Fruit fly (Drosophila melanogaster) whole organism, embryonic: ENCODE results near the gene CG14367.

Experiments
- Bteb2 ChIP-seq: fragments of 200-800 bp; sonication (Bioruptor generic); optimal IDR thresholded peaks from 2 replicates; lab custom pipeline; 2016; ENCODE audit warnings: missing biosample characterization, missing genetic modification characterization
- CG10462 ChIP-seq: fragments of 200-800 bp; sonication (Bioruptor generic); optimal IDR thresholded peaks from 2 replicates; lab custom pipeline; 2016; ENCODE audit warnings: missing biosample characterization, missing genetic modification characterization
- CG10979 ChIP-seq: fragments of 200-800 bp; sonication (Bioruptor generic); optimal IDR thresholded peaks from 2 replicates; lab custom pipeline; 2018; ENCODE audit warnings: missing biosample characterization, mild to moderate bottlenecking, missing genetic modification characterization, moderate library complexity
- CG11085 ChIP-seq: fragments of 200-800 bp; sonication (Bioruptor generic); IDR thresholded peaks from 2 replicates; pipeline ENCODE4 v1.3.6; 2022; ENCODE audit warnings: missing biosample characterization, missing genetic modification characterization
- CG11247 ChIP-seq: fragments of 200-800 bp; sonication (Bioruptor generic); IDR thresholded peaks from 2 replicates; pipeline ENCODE4 v1.3.6; 2022; ENCODE audit warnings: missing biosample characterization, missing genetic modification characterization
- CG11456 ChIP-seq: fragments of 200-800 bp; sonication (Bioruptor generic); IDR thresholded peaks from 3 replicates; pipeline ENCODE4 v1.3.6; 2022; ENCODE audit warnings: missing biosample characterization, missing genetic modification characterization
- CG13287 ChIP-seq: fragments of 200-800 bp; sonication (Bioruptor generic); IDR thresholded peaks from 2 replicates; pipeline ENCODE4 v1.3.6; 2022; ENCODE audit warnings: missing biosample characterization, missing genetic modification characterization; ENCODE audit not compliant: partially characterized antibody
- CG13894 ChIP-seq: fragments of 200-800 bp; sonication (Bioruptor generic); optimal IDR thresholded peaks from 3 replicates; lab custom pipeline; 2018; ENCODE audit warnings: missing biosample characterization, mild to moderate bottlenecking, missing genetic modification characterization, moderate library complexity
- CG14014 ChIP-seq: fragments of 200-800 bp; sonication (Bioruptor generic); IDR thresholded peaks from 2 replicates; pipeline ENCODE4 v1.3.6; 2022; ENCODE audit warnings: missing biosample characterization, missing genetic modification characterization
- CG15269 ChIP-seq: fragments of 200-800 bp; sonication (Bioruptor generic); optimal IDR thresholded peaks from 2 replicates; lab custom pipeline; 2018; ENCODE audit warnings: missing biosample characterization, mild to moderate bottlenecking, missing genetic modification characterization, moderate library complexity
- CG1529 ChIP-seq: fragments of 200-800 bp; sonication (Bioruptor generic); optimal IDR thresholded peaks from 3 replicates; lab custom pipeline; 2018; ENCODE audit warnings: missing biosample characterization, missing genetic modification characterization
- CG18262 ChIP-seq: fragments of 200-800 bp; optimal IDR thresholded peaks from 3 replicates; lab custom pipeline; 2019; ENCODE audit warnings: missing biosample characterization, mild to moderate bottlenecking, missing genetic modification characterization, moderate library complexity
- CG18764 ChIP-seq: fragments of 200-800 bp; sonication (Bioruptor generic); optimal IDR thresholded peaks from 3 replicates; lab custom pipeline; 2016; ENCODE audit warnings: missing biosample characterization, missing genetic modification characterization
- CG2678 ChIP-seq: fragments of 200-800 bp; sonication (Bioruptor generic); optimal IDR thresholded peaks from 3 replicates; lab custom pipeline; 2019; ENCODE audit warnings: missing biosample characterization, mild to moderate bottlenecking, missing genetic modification characterization, moderate library complexity
- CG32772 ChIP-seq: fragments of 200-800 bp; sonication (Bioruptor generic); IDR thresholded peaks from 2 replicates; pipeline ENCODE4 v1.3.6; 2022; ENCODE audit warnings: missing biosample characterization, missing genetic modification characterization
- CG3726 ChIP-seq: fragments of 200-800 bp; sonication (Bioruptor generic); IDR thresholded peaks from 3 replicates; pipeline ENCODE4, ENCODE4 v1.3.6; 2022; ENCODE audit warnings: missing biosample characterization, missing genetic modification characterization
- CG4404 ChIP-seq: fragments of 200-800 bp; sonication (Bioruptor generic); IDR thresholded peaks from 2 replicates; pipeline ENCODE4 v1.3.6; 2022; ENCODE audit warnings: missing biosample characterization, missing genetic modification characterization
- CG4854 ChIP-seq: fragments of 200-800 bp; sonication (Bioruptor generic); optimal IDR thresholded peaks from 2 replicates; lab custom pipeline; 2016; ENCODE audit warnings: missing biosample characterization, missing genetic modification characterization, inconsistent platforms
- CG7271 ChIP-seq: fragments of 200-800 bp; sonication (Bioruptor generic); optimal IDR thresholded peaks from 2 replicates; lab custom pipeline; 2018; ENCODE audit warnings: missing biosample characterization, mild to moderate bottlenecking, missing genetic modification characterization, moderate library complexity
- CG8089 ChIP-seq: fragments of 200-800 bp; sonication (Bioruptor generic); optimal IDR thresholded peaks from 3 replicates; lab custom pipeline; 2016; ENCODE audit warnings: missing biosample characterization, missing genetic modification characterization
- CG8359 ChIP-seq: fragments of 200-800 bp; sonication (Bioruptor generic); optimal IDR thresholded peaks from 2 replicates; lab custom pipeline; 2017; ENCODE audit warnings: missing biosample characterization, mild to moderate bottlenecking, missing genetic modification characterization, borderline replicate concordance
- CG9876 ChIP-seq: fragments of 200-800 bp; sonication (Bioruptor generic); optimal IDR thresholded peaks from 2 replicates; lab custom pipeline; 2016; ENCODE audit warnings: missing biosample characterization, missing genetic modification characterization
- D19A ChIP-seq: fragments of 200-800 bp; optimal IDR thresholded peaks from 3 replicates; lab custom pipeline; 2019; ENCODE audit warnings: missing biosample characterization, mild to moderate bottlenecking, missing genetic modification characterization, moderate library complexity
- Fer1 ChIP-seq: fragments of 200-800 bp; sonication (Bioruptor generic); optimal IDR thresholded peaks from 2 replicates; lab custom pipeline; 2017; ENCODE audit warnings: missing biosample characterization, mild to moderate bottlenecking, missing genetic modification characterization
- Fer2 ChIP-seq: fragments of 200-800 bp; sonication (Bioruptor generic); optimal IDR thresholded peaks from 2 replicates; lab custom pipeline; 2018; ENCODE audit warnings: missing biosample characterization, mild to moderate bottlenecking, missing genetic modification characterization, moderate library complexity
- Fer3 ChIP-seq: fragments of 200-800 bp; sonication (Bioruptor generic); optimal IDR thresholded peaks from 2 replicates; lab custom pipeline; 2018; ENCODE audit warnings: missing biosample characterization, mild to moderate bottlenecking, missing genetic modification characterization, moderate library complexity
- Gsc ChIP-seq: fragments of 200-800 bp; sonication (Bioruptor generic); IDR thresholded peaks from 2 replicates; pipeline ENCODE4 v1.3.6; 2022; ENCODE audit warnings: missing biosample characterization, missing genetic modification characterization
- HLHmδ ChIP-seq: fragments of 200-800 bp; sonication (Bioruptor generic); optimal IDR thresholded peaks from 2 replicates; lab custom pipeline; 2018; ENCODE audit warnings: missing biosample characterization, mild to moderate bottlenecking, missing genetic modification characterization, moderate library complexity
- Hand ChIP-seq: fragments of 200-800 bp; sonication (Bioruptor generic); optimal IDR thresholded peaks from 2 replicates; lab custom pipeline; 2017; ENCODE audit warnings: mild to moderate bottlenecking, missing biosample characterization, missing genetic modification reagents, missing genetic modification characterization
- Hey ChIP-seq: fragments of 200-800 bp; sonication (Bioruptor generic); optimal IDR thresholded peaks from 3 replicates; lab custom pipeline; 2018; ENCODE audit warnings: missing biosample characterization, mild to moderate bottlenecking, missing genetic modification characterization
- Mes4 ChIP-seq: fragments of 200-800 bp; sonication (Bioruptor generic); optimal IDR thresholded peaks from 2 replicates; lab custom pipeline; 2016; ENCODE audit warnings: missing biosample characterization, missing genetic modification characterization
- Mrtf ChIP-seq: fragments of 200-800 bp; sonication (Bioruptor generic); IDR thresholded peaks from 3 replicates; pipeline ENCODE4 v1.3.6; 2022; ENCODE audit warnings: missing biosample characterization, missing genetic modification characterization
- Nf-YA ChIP-seq: fragments of 200-800 bp; sonication (Bioruptor generic); IDR thresholded peaks from 2 replicates; pipeline ENCODE4 v1.3.6; 2022; ENCODE audit warnings: missing biosample characterization, missing genetic modification characterization
- ap ChIP-seq: fragments of 200-800 bp; sonication (Bioruptor generic); IDR thresholded peaks from 2 replicates; pipeline ENCODE4 v1.3.6; 2022; ENCODE audit warnings: missing biosample characterization, missing genetic modification characterization
- ash1 ChIP-seq: fragments of 200-800 bp; sonication (Bioruptor generic); optimal IDR thresholded peaks from 2 replicates; lab custom pipeline; 2018; ENCODE audit warnings: missing biosample characterization, mild to moderate bottlenecking, missing genetic modification characterization
- bsh ChIP-seq, 2 experiments: fragments of 200-800 bp; sonication (Bioruptor generic); optimal IDR thresholded peaks; 2 replicates each; lab custom pipeline; 2017 to 2018; ENCODE audit warnings: mild to moderate bottlenecking in 2 of 2, missing biosample characterization in 2 of 2, missing genetic modification characterization in 2 of 2, moderate library complexity in 1 of 2
- chinmo ChIP-seq: fragments of 200-800 bp; sonication (Bioruptor generic); IDR thresholded peaks from 4 replicates; pipeline ENCODE4 v1.3.6; 2022; ENCODE audit warnings: missing biosample characterization, missing genetic modification characterization; ENCODE audit not compliant: partially characterized antibody
- chn ChIP-seq: fragments of 200-800 bp; sonication (Bioruptor generic); optimal IDR thresholded peaks from 2 replicates; lab custom pipeline; 2016; ENCODE audit warnings: missing biosample characterization, missing genetic modification characterization
- disco-r ChIP-seq: fragments of 200-800 bp; sonication (Bioruptor generic); optimal IDR thresholded peaks from 2 replicates; lab custom pipeline; 2016; ENCODE audit warnings: missing biosample characterization, missing genetic modification characterization
- fu2 ChIP-seq: fragments of 200-800 bp; sonication (Bioruptor generic); optimal IDR thresholded peaks from 2 replicates; lab custom pipeline; 2016; ENCODE audit warnings: missing biosample characterization, missing genetic modification characterization
- jigr1 ChIP-seq: fragments of 200-800 bp; sonication (Bioruptor generic); IDR thresholded peaks from 3 replicates; pipeline ENCODE4 v1.3.6; 2022; ENCODE audit warnings: missing biosample characterization, missing genetic modification characterization
- sima ChIP-seq: fragments of 200-800 bp; sonication (Bioruptor generic); optimal IDR thresholded peaks from 2 replicates; lab custom pipeline; 2016; ENCODE audit warnings: missing biosample characterization, missing genetic modification characterization
- sisA ChIP-seq: fragments of 200-800 bp; sonication (Bioruptor generic); IDR thresholded peaks from 2 replicates; pipeline ENCODE4 v1.3.6; 2022; ENCODE audit warnings: missing biosample characterization, missing genetic modification characterization
- slp2 ChIP-seq: fragments of 200-800 bp; sonication (Bioruptor generic); optimal IDR thresholded peaks from 2 replicates; lab custom pipeline; 2016; ENCODE audit warnings: missing biosample characterization, missing genetic modification characterization
- sob ChIP-seq: fragments of 200-800 bp; sonication (Bioruptor generic); IDR thresholded peaks from 2 replicates; pipeline ENCODE4 v1.3.6; 2022; ENCODE audit warnings: missing biosample characterization, missing genetic modification characterization
- ssp ChIP-seq: fragments of 200-800 bp; sonication (Bioruptor generic); IDR thresholded peaks from 2 replicates; pipeline ENCODE4 v1.3.6; 2022; ENCODE audit warnings: missing biosample characterization, missing genetic modification characterization
- tgo ChIP-seq: fragments of 200-800 bp; sonication (Bioruptor generic); IDR thresholded peaks from 3 replicates; pipeline ENCODE4 v1.3.6; 2022; ENCODE audit warnings: missing biosample characterization, missing genetic modification characterization
- tll ChIP-seq, 2 experiments: fragments of 200-800 bp in 1 of 2; fragments of >200 bp in 1 of 2; sonication (Bioruptor generic) in 1 of 2; optimal IDR thresholded peaks; 2 replicates each; lab custom pipeline; 2017 to 2019; ENCODE audit warnings: missing biosample characterization in 2 of 2, missing genetic modification characterization in 2 of 2, mild to moderate bottlenecking in 1 of 2, moderate library complexity in 1 of 2
- unpg ChIP-seq: fragments of 200-800 bp; sonication (Bioruptor generic); optimal IDR thresholded peaks from 3 replicates; lab custom pipeline; 2018; ENCODE audit warnings: missing biosample characterization, mild to moderate bottlenecking, missing genetic modification characterization, moderate library complexity
- wek ChIP-seq: fragments of 200-800 bp; sonication (Bioruptor generic); optimal IDR thresholded peaks from 3 replicates; lab custom pipeline; 2018; ENCODE audit warnings: missing biosample characterization, mild to moderate bottlenecking, missing genetic modification characterization, moderate library complexity

Gene CG14367

dm6 chr3R:13645874-13646370, 47.9 kb upstream of the CG14367 start, which contains the start of gene sqd (continued):
- TF ChIP-seq sob (GFP tag; lab: Robert Waterston, UW), result 0 out of 2 replicates have a peak, but pooled peaks have one; percentile 28
- no peak for TF ChIP-seq Gsc
- TF ChIP-seq CG18262 (tag; lab: Kevin White, UChicago), result no peak
- TF ChIP-seq CG11085 (GFP tag; lab: Robert Waterston, UW), result no peak
- TF ChIP-seq ap (GFP tag; lab: Robert Waterston, UW), result no peak
- TF ChIP-seq CG11247, result no peak
- TF ChIP-seq Mes4, result peak; percentile 62
- no peak for TF ChIP-seq CG4404 (GFP tag; lab: Robert Waterston, UW)
- TF ChIP-seq tgo (GFP tag; lab: Robert Waterston, UW), result no peak
- no peak for TF ChIP-seq Hand (GFP tag; lab: Kevin White, UChicago)
- no peak for TF ChIP-seq CG4854 (GFP tag; lab: Kevin White, UChicago)
- peak; percentile 64 for TF ChIP-seq CG8359 (GFP tag; lab: Kevin White, UChicago)
- TF ChIP-seq chinmo (GFP tag; lab: Robert Waterston, UW), result no peak
- no peak for TF ChIP-seq CG10979 (tag; lab: Kevin White, UChicago)
- peak; percentile 29 for TF ChIP-seq fu2 (GFP tag; lab: Kevin White, UChicago)
- peak; percentile 62 for TF ChIP-seq unpg (GFP tag; lab: Kevin White, UChicago)
- no peak for TF ChIP-seq CG8089 (GFP tag; lab: Kevin White, UChicago)
- no peak for TF ChIP-seq sisA
- TF ChIP-seq CG13894 (tag; lab: Kevin White, UChicago), result no peak
- TF ChIP-seq CG10462, result no peak
- TF ChIP-seq Hey, result peak; percentile 46
- peak; percentile 66 for TF ChIP-seq chn
- TF ChIP-seq CG14014, result 0 out of 2 replicates have a peak, but pooled peaks have one; percentile 25
- TF ChIP-seq Mrtf, result no peak
- no peak for TF ChIP-seq slp2
- TF ChIP-seq disco-r (GFP tag; lab: Kevin White, UChicago), result no peak
- TF ChIP-seq Fer2 (tag; lab: Kevin White, UChicago), result peak; percentile 43
- peak; percentile 38 for TF ChIP-seq CG15269
- TF ChIP-seq ssp (GFP tag; lab: Robert Waterston, UW), result peak; percentile 85
- peak; percentile 7; the same call in 1 of the 2 replicates for TF ChIP-seq CG13287 (GFP tag; lab: Robert Waterston, UW)
- peak; percentile 19 for TF ChIP-seq CG18764 (GFP tag; lab: Kevin White, UChicago)
- TF ChIP-seq Bteb2 (GFP tag; lab: Kevin White, UChicago), result peak; percentile 14
- TF ChIP-seq HLHmδ (GFP tag; lab: Kevin White, UChicago), result peak; percentile 8
- TF ChIP-seq CG3726 (GFP tag; lab: Robert Waterston, UW), result no peak
- peak; percentile 34 for TF ChIP-seq CG2678 (tag; lab: Kevin White, UChicago)
- TF ChIP-seq jigr1 (GFP tag; lab: Robert Waterston, UW), result no peak
- peak in 1 of 2 experiments; percentile 11 for TF ChIP-seq tll (GFP tag; optimal IDR thresholded peaks at IDR 0.05; lab: Kevin White, UChicago)
- peak; percentile 13 for TF ChIP-seq CG1529 (GFP tag; lab: Kevin White, UChicago)
- TF ChIP-seq ash1 (GFP tag; lab: Kevin White, UChicago), result no peak
- TF ChIP-seq Fer1 (GFP tag; lab: Kevin White, UChicago), result peak; percentile 30
- TF ChIP-seq CG9876 (GFP tag; lab: Kevin White, UChicago), result peak; percentile 51
- no peak for TF ChIP-seq CG11456 (GFP tag; lab: Robert Waterston, UW)
- TF ChIP-seq bsh (GFP tag; optimal IDR thresholded peaks at IDR 0.05; lab: Kevin White, UChicago), result peak in 1 of 2 experiments; percentile 42
- no peak for TF ChIP-seq sima (GFP tag; lab: Kevin White, UChicago)
- peak; percentile 70 for TF ChIP-seq wek (GFP tag; lab: Kevin White, UChicago)
- no peak for TF ChIP-seq D19A (tag; lab: Kevin White, UChicago)
- no peak for TF ChIP-seq CG32772
- TF ChIP-seq Fer3, result peak; percentile 56
- no peak for TF ChIP-seq CG7271 (tag; lab: Kevin White, UChicago)
- TF ChIP-seq Nf-YA (GFP tag; lab: Robert Waterston, UW), result no peak
